Worm (Caenorhabditis elegans): ENCODE data around the gene plg-1.

DNA sequence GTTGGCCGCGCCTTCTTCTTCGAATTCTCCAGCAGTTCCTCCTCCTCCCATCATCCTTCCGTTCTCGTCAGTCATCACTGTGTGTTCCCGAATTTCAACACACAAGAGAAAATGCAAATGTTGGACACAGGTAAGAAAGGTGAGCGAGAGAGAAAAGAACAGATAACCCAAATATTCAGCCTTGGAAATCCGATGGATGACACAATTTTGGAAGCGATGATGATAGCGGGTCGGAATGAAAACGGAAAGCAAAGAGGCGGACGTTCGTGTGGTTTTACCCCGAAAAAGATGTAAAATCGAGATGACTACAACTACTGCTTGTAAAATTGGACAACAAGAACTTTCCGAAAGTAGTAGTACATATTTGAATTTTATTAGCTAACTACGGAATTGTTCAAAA, 12.2 kb upstream of the plg-1 start:
- TF ChIP-seq peb-1 (tag; optimal IDR thresholded peaks at IDR 0.05) (no peak), snpc-4 (tag; optimal IDR thresholded peaks at IDR 0.05) (no peak), elt-3 (tag; optimal IDR thresholded peaks at IDR 0.05) (no peak), F13H6.1 (tag; optimal IDR thresholded peaks at IDR 0.05) (no peak), ZK546.5 (tag; optimal IDR thresholded peaks at IDR 0.05) (no peak), unc-62 (GFP tag; optimal IDR thresholded peaks at IDR 0.05) (no peak), blmp-1 (tag; optimal IDR thresholded peaks at IDR 0.05; ENCODE audit: insufficient read depth) (no peak), lin-39 (tag; optimal IDR thresholded peaks at IDR 0.05) (no peak), ama-1 (optimal IDR thresholded peaks at IDR 0.05) (no peak)
